Fruit fly (Drosophila melanogaster) whole organism, embryonic: ENCODE measurements around the gene pix.

Experiments
- Abd-B ChIP-seq: fragments of 200-800 bp; sonication (Bioruptor generic); optimal IDR thresholded peaks from 2 replicates; lab custom pipeline; 2018; ENCODE audit warnings: missing biosample characterization, mild to moderate bottlenecking, missing genetic modification characterization, moderate library complexity
- Asciz ChIP-seq: fragments of 200-800 bp; sonication (Bioruptor generic); optimal IDR thresholded peaks from 2 replicates; lab custom pipeline; 2017; ENCODE audit warnings: missing biosample characterization, mild to moderate bottlenecking, missing genetic modification characterization, missing genetic modification reagents
- Awh ChIP-seq: fragments of 200-800 bp; sonication (Bioruptor generic); IDR thresholded peaks from 2 replicates; pipeline ENCODE4, ENCODE4 v1.3.6; 2022; ENCODE audit warnings: missing biosample characterization, missing genetic modification characterization
- Bteb2 ChIP-seq: fragments of 200-800 bp; sonication (Bioruptor generic); optimal IDR thresholded peaks from 2 replicates; lab custom pipeline; 2016; ENCODE audit warnings: missing biosample characterization, missing genetic modification characterization
- CG1024 ChIP-seq: fragments of 200-800 bp; sonication (Bioruptor generic); IDR thresholded peaks from 2 replicates; pipeline ENCODE4 v1.3.6; 2022; ENCODE audit warnings: missing biosample characterization, missing genetic modification characterization
- CG10366 ChIP-seq: fragments of 200-800 bp; sonication (Bioruptor generic); IDR thresholded peaks from 2 replicates; pipeline ENCODE4 v1.3.6; 2022; ENCODE audit warnings: missing biosample characterization, missing genetic modification characterization
- CG10979 ChIP-seq: fragments of 200-800 bp; sonication (Bioruptor generic); optimal IDR thresholded peaks from 2 replicates; lab custom pipeline; 2018; ENCODE audit warnings: missing biosample characterization, mild to moderate bottlenecking, missing genetic modification characterization, moderate library complexity
- CG11696 ChIP-seq: fragments of 200-800 bp; sonication (Bioruptor generic); IDR thresholded peaks from 2 replicates; pipeline ENCODE4 v1.3.6; 2022; ENCODE audit warnings: missing biosample characterization, missing genetic modification characterization
- CG1529 ChIP-seq: fragments of 200-800 bp; sonication (Bioruptor generic); optimal IDR thresholded peaks from 3 replicates; lab custom pipeline; 2018; ENCODE audit warnings: missing biosample characterization, missing genetic modification characterization
- CG16813 ChIP-seq: fragments of 200-800 bp; sonication (Bioruptor generic); IDR thresholded peaks from 3 replicates; pipeline ENCODE4 v1.3.6; 2022; ENCODE audit warnings: missing biosample characterization, missing genetic modification characterization; ENCODE audit not compliant: partially characterized antibody
- CG17612 ChIP-seq: fragments of 200-800 bp; sonication (Bioruptor generic); IDR thresholded peaks from 2 replicates; pipeline ENCODE4 v1.3.6; 2022; ENCODE audit warnings: missing biosample characterization, missing genetic modification characterization
- CG18764 ChIP-seq: fragments of 200-800 bp; sonication (Bioruptor generic); optimal IDR thresholded peaks from 3 replicates; lab custom pipeline; 2016; ENCODE audit warnings: missing biosample characterization, missing genetic modification characterization
- CG30020 ChIP-seq: fragments of 200-800 bp; optimal IDR thresholded peaks from 2 replicates; lab custom pipeline; 2019; ENCODE audit warnings: missing biosample characterization, mild to moderate bottlenecking, missing genetic modification characterization, moderate library complexity
- CG31441 ChIP-seq: fragments of 200-800 bp; sonication (Bioruptor generic); IDR thresholded peaks from 2 replicates; pipeline ENCODE4 v1.3.6; 2022; ENCODE audit warnings: missing biosample characterization, missing genetic modification characterization
- CG3995 ChIP-seq: fragments of 200-800 bp; sonication (Bioruptor generic); optimal IDR thresholded peaks from 3 replicates; lab custom pipeline; 2016; ENCODE audit warnings: missing biosample characterization, missing genetic modification characterization
- CG5180 ChIP-seq: fragments of 200-800 bp; sonication (Bioruptor generic); optimal IDR thresholded peaks from 3 replicates; lab custom pipeline; 2017; ENCODE audit warnings: missing biosample characterization, missing genetic modification characterization, mild to moderate bottlenecking, moderate library complexity, missing genetic modification reagents
- CG8388 ChIP-seq: fragments of 200-800 bp; sonication (Bioruptor generic); optimal IDR thresholded peaks from 2 replicates; lab custom pipeline; 2019; ENCODE audit warnings: missing biosample characterization, mild to moderate bottlenecking, missing genetic modification characterization, moderate library complexity
- CG9817 ChIP-seq: fragments of 200-800 bp; sonication (Bioruptor generic); optimal IDR thresholded peaks from 2 replicates; lab custom pipeline; 2018; ENCODE audit warnings: missing biosample characterization, mild to moderate bottlenecking, missing genetic modification characterization, moderate library complexity
- Camta ChIP-seq: fragments of 200-800 bp; sonication (Bioruptor generic); optimal IDR thresholded peaks from 2 replicates; lab custom pipeline; 2016; ENCODE audit warnings: missing biosample characterization, missing genetic modification characterization
- Dek ChIP-seq: fragments of 200-800 bp; sonication (Bioruptor generic); optimal IDR thresholded peaks from 3 replicates; lab custom pipeline; 2019; ENCODE audit warnings: missing biosample characterization, mild to moderate bottlenecking, missing genetic modification characterization, moderate library complexity
- Dip3 ChIP-seq: fragments of 200-800 bp; sonication (Bioruptor generic); optimal IDR thresholded peaks from 3 replicates; lab custom pipeline; 2016; ENCODE audit warnings: missing biosample characterization, missing genetic modification characterization
- Ets97D ChIP-seq: fragments of 200-800 bp; sonication (Bioruptor generic); optimal IDR thresholded peaks from 3 replicates; lab custom pipeline; 2016; ENCODE audit warnings: missing biosample characterization, missing genetic modification characterization
- Fer1 ChIP-seq: fragments of 200-800 bp; sonication (Bioruptor generic); optimal IDR thresholded peaks from 2 replicates; lab custom pipeline; 2017; ENCODE audit warnings: missing biosample characterization, mild to moderate bottlenecking, missing genetic modification characterization
- HmgZ ChIP-seq: fragments of 200-800 bp; sonication (Bioruptor generic); optimal IDR thresholded peaks from 2 replicates; lab custom pipeline; 2018; ENCODE audit warnings: missing biosample characterization, mild to moderate bottlenecking, missing genetic modification characterization
- Hr51 ChIP-seq, 2 experiments: fragments of 200-800 bp; sonication (Bioruptor generic); optimal IDR thresholded peaks; 2 replicates in 1 of 2; 3 replicates in 1 of 2; lab custom pipeline; 2016 to 2018; ENCODE audit warnings: missing biosample characterization in 2 of 2, missing genetic modification characterization in 2 of 2, mild to moderate bottlenecking in 1 of 2, moderate library complexity in 1 of 2
- NK7.1 ChIP-seq: fragments of 200-800 bp; sonication (Bioruptor generic); optimal IDR thresholded peaks from 3 replicates; lab custom pipeline; 2016; ENCODE audit warnings: missing biosample characterization, missing genetic modification characterization
- Nf-YC ChIP-seq: fragments of 200-800 bp; optimal IDR thresholded peaks from 3 replicates; lab custom pipeline; 2019; ENCODE audit warnings: missing biosample characterization, mild to moderate bottlenecking, missing genetic modification characterization, moderate library complexity
- Oli ChIP-seq: fragments of 200-800 bp; sonication (Bioruptor generic); optimal IDR thresholded peaks from 2 replicates; lab custom pipeline; 2018; ENCODE audit warnings: missing biosample characterization, mild to moderate bottlenecking, missing genetic modification characterization, moderate library complexity
- PHDP ChIP-seq: fragments of 200-800 bp; sonication (Bioruptor generic); optimal IDR thresholded peaks from 3 replicates; lab custom pipeline; 2018; ENCODE audit warnings: missing biosample characterization, mild to moderate bottlenecking, missing genetic modification characterization, moderate library complexity
- Poxn ChIP-seq: fragments of 200-800 bp; sonication (Bioruptor generic); IDR thresholded peaks from 2 replicates; pipeline ENCODE4 v1.3.6; 2022; ENCODE audit warnings: missing biosample characterization, missing genetic modification characterization
- Side ChIP-seq: fragments of 200-800 bp; sonication (Bioruptor generic); optimal IDR thresholded peaks from 2 replicates; lab custom pipeline; 2016; ENCODE audit warnings: missing biosample characterization, missing genetic modification characterization
- Xbp1 ChIP-seq: fragments of 200-800 bp; sonication (Bioruptor generic); optimal IDR thresholded peaks from 3 replicates; lab custom pipeline; 2016; ENCODE audit warnings: missing biosample characterization, mild to moderate bottlenecking, missing genetic modification characterization
- aop ChIP-seq: fragments of 200-800 bp; sonication (Bioruptor generic); IDR thresholded peaks from 2 replicates; pipeline ENCODE4 v1.3.6; 2022; ENCODE audit warnings: missing biosample characterization, missing genetic modification characterization
- corto ChIP-seq: fragments of 200-800 bp; sonication (Bioruptor generic); optimal IDR thresholded peaks from 2 replicates; lab custom pipeline; 2016; ENCODE audit warnings: missing biosample characterization, mild to moderate bottlenecking, missing genetic modification characterization, moderate library complexity
- exex ChIP-seq: fragments of 200-800 bp; sonication (Bioruptor generic); optimal IDR thresholded peaks from 4 replicates; lab custom pipeline; 2018; ENCODE audit warnings: missing biosample characterization, mild to moderate bottlenecking, missing genetic modification characterization, moderate library complexity
- gem ChIP-seq: fragments of 200-800 bp; sonication (Bioruptor generic); optimal IDR thresholded peaks from 2 replicates; lab custom pipeline; 2019; ENCODE audit warnings: missing biosample characterization, mild to moderate bottlenecking, missing genetic modification characterization, moderate library complexity
- grn ChIP-seq: fragments of 200-800 bp; sonication (Bioruptor generic); optimal IDR thresholded peaks from 3 replicates; lab custom pipeline; 2017; ENCODE audit warnings: missing biosample characterization, missing genetic modification characterization
- gro ChIP-seq: fragments of 200-800 bp; sonication (Bioruptor generic); optimal IDR thresholded peaks from 2 replicates; lab custom pipeline; 2016; ENCODE audit warnings: missing biosample characterization, missing genetic modification characterization
- hth ChIP-seq: fragments of >200 bp; optimal IDR thresholded peaks from 2 replicates; lab custom pipeline; 2017; ENCODE audit warnings: inconsistent platforms
- lmd ChIP-seq: fragments of 200-800 bp; sonication (Bioruptor generic); IDR thresholded peaks from 2 replicates; pipeline ENCODE4 v1.3.6; 2022; ENCODE audit warnings: missing biosample characterization, missing genetic modification characterization
- maf-S ChIP-seq: fragments of 200-800 bp; sonication (Bioruptor generic); optimal IDR thresholded peaks from 2 replicates; lab custom pipeline; 2016; ENCODE audit warnings: missing biosample characterization, missing genetic modification characterization
- onecut ChIP-seq: fragments of 200-800 bp; sonication (Bioruptor generic); IDR thresholded peaks from 2 replicates; pipeline ENCODE4 v1.3.6; 2022; ENCODE audit warnings: missing biosample characterization, missing genetic modification characterization
- otp ChIP-seq: fragments of 200-800 bp; sonication (Bioruptor generic); IDR thresholded peaks from 3 replicates; pipeline ENCODE4, ENCODE4 v1.3.6; 2022; ENCODE audit warnings: missing biosample characterization, missing genetic modification characterization
- sens-2 ChIP-seq: fragments of 200-800 bp; sonication (Bioruptor generic); IDR thresholded peaks from 2 replicates; pipeline ENCODE4 v1.3.6; 2022; ENCODE audit warnings: missing biosample characterization, missing genetic modification characterization
- shn ChIP-seq: fragments of 200-800 bp; sonication (Bioruptor generic); optimal IDR thresholded peaks from 3 replicates; lab custom pipeline; 2016; ENCODE audit warnings: missing biosample characterization, missing genetic modification characterization
- sim ChIP-seq: fragments of 200-800 bp; sonication (Bioruptor generic); IDR thresholded peaks from 2 replicates; pipeline ENCODE4 v1.3.6; 2022; ENCODE audit warnings: missing biosample characterization, missing genetic modification characterization
- tap ChIP-seq: fragments of 200-800 bp; optimal IDR thresholded peaks from 3 replicates; lab custom pipeline; 2019; ENCODE audit warnings: missing biosample characterization, mild to moderate bottlenecking, missing genetic modification characterization, moderate library complexity
- tup ChIP-seq: fragments of 200-800 bp; sonication (Bioruptor generic); optimal IDR thresholded peaks from 2 replicates; lab custom pipeline; 2016; ENCODE audit warnings: missing biosample characterization, mild to moderate bottlenecking, missing genetic modification characterization, moderate library complexity
- wek ChIP-seq: fragments of 200-800 bp; sonication (Bioruptor generic); optimal IDR thresholded peaks from 3 replicates; lab custom pipeline; 2018; ENCODE audit warnings: missing biosample characterization, mild to moderate bottlenecking, missing genetic modification characterization, moderate library complexity
- zfh1 ChIP-seq: fragments of 200-800 bp; sonication (Bioruptor generic); IDR thresholded peaks from 3 replicates; pipeline ENCODE4 v1.3.6; 2022; ENCODE audit warnings: missing biosample characterization, missing genetic modification characterization
- zfh2 ChIP-seq: fragments of 200-800 bp; sonication (Bioruptor generic); optimal IDR thresholded peaks from 2 replicates; lab custom pipeline; 2016; ENCODE audit warnings: missing biosample characterization, missing genetic modification characterization

Gene pix

DNA sequence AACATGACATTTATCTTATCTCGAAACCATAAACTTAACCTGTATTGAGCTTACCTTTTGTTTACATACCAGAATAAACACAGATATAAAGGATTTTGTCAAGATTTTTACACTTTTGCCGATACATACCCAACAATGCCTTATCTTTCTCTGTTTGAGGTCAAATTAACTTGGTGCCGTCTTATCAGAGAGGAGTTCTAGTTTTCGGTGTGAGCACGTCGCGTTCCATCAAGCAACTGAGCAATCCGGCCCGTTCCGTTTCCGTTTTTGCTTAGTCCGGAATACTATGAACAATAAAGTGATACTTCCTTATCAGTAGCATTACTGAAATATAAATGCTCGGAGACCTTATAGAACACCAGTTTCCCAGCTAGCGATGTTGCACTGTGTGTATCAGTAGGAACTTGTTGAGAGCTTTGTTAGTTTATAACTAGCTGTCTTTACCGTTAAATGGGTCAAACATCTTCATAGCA, 11.3 kb upstream of the pix start, which contains the start of gene Galk (continued):
- TF ChIP-seq tup (GFP tag; lab: Kevin White, UChicago) (peak; percentile 39), CG10979 (tag; lab: Kevin White, UChicago) (no peak), gro (GFP tag; lab: Kevin White, UChicago) (peak; percentile 68), otp (GFP tag; lab: Robert Waterston, UW) (peak; percentile 67), aop (GFP tag; lab: Robert Waterston, UW) (peak; percentile 74; the same call in 1 of the 2 replicates), CG31441 (GFP tag; lab: Robert Waterston, UW) (0 out of 2 replicates have a peak, but pooled peaks have one; percentile 27), sim (GFP tag; lab: Robert Waterston, UW) (0 out of 2 replicates have a peak, but pooled peaks have one; percentile 8), zfh1 (peak; percentile 53; the same call in 2 of the 3 replicates), Nf-YC (tag; lab: Kevin White, UChicago) (peak; percentile 5), Asciz (GFP tag; lab: Kevin White, UChicago) (peak; percentile 74), shn (GFP tag; lab: Kevin White, UChicago) (peak; percentile 55), CG17612 (peak; percentile 33), Poxn (GFP tag; lab: Robert Waterston, UW) (no peak), hth (lab: Kevin White, UChicago) (no peak), Hr51 (GFP tag; optimal IDR thresholded peaks at IDR 0.05; lab: Kevin White, UChicago) (peak in 1 of 2 experiments; percentile 25), CG8388 (no peak), NK7.1 (GFP tag; lab: Kevin White, UChicago) (no peak), Side (peak; percentile 66), Ets97D (peak; percentile 11), Awh (GFP tag; lab: Robert Waterston, UW) (no peak), CG5180 (GFP tag; lab: Kevin White, UChicago) (peak; percentile 45), maf-S (GFP tag; lab: Kevin White, UChicago) (peak; percentile 19), HmgZ (tag; lab: Kevin White, UChicago) (peak; percentile 77), CG10366 (GFP tag; lab: Robert Waterston, UW) (peak; percentile 63), Xbp1 (GFP tag; lab: Kevin White, UChicago) (peak; percentile 61), CG1024 (GFP tag; lab: Robert Waterston, UW) (peak; percentile 49), Dip3 (GFP tag; lab: Kevin White, UChicago) (peak; percentile 43), CG30020 (tag; lab: Kevin White, UChicago) (no peak), Camta (no peak), CG3995 (GFP tag; lab: Kevin White, UChicago) (no peak), exex (peak; percentile 81), onecut (GFP tag; lab: Robert Waterston, UW) (peak; percentile 65), grn (GFP tag; lab: Kevin White, UChicago) (peak; percentile 43), Bteb2 (peak; percentile 17), Fer1 (GFP tag; lab: Kevin White, UChicago) (peak; percentile 72), Dek (tag; lab: Kevin White, UChicago) (peak; percentile 43), zfh2 (GFP tag; lab: Kevin White, UChicago) (peak; percentile 56), corto (GFP tag; lab: Kevin White, UChicago) (no peak), CG16813 (GFP tag; lab: Robert Waterston, UW) (no peak), CG9817 (tag; lab: Kevin White, UChicago) (peak; percentile 52), sens-2 (GFP tag; lab: Robert Waterston, UW) (no peak; the same call in 1 of the 2 replicates), tap (tag; lab: Kevin White, UChicago) (peak; percentile 48), CG18764 (GFP tag; lab: Kevin White, UChicago) (no peak), CG11696 (GFP tag; lab: Robert Waterston, UW) (peak; percentile 54; the same call in 1 of the 2 replicates), Abd-B (GFP tag; lab: Kevin White, UChicago) (no peak), Oli (tag; lab: Kevin White, UChicago) (no peak), PHDP (tag; lab: Kevin White, UChicago) (peak; percentile 52), CG1529 (peak; percentile 26), wek (peak; percentile 82), gem (tag; lab: Kevin White, UChicago) (no peak), lmd (peak; percentile 81)
